Worm (Caenorhabditis elegans): ENCODE data around the gene glb-5.

DNA sequence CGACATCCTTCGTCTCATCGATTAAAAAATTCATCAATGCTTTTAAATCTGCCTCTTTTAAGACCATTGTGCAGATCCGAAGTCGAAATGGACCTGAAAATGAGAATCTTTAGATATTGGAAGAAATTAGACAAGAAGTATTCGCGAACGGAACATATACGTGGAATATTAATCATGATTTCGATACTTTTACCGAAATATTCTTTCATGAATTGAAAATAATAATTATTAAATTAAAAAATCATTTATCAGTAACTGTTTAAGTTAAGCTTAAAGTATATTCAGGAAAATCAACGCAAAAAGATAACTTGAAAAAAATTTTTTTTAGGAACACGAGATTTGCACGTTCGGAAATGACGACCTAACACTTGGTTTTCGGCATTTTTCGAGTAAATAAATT, 42.6 kb downstream of the glb-5 start, which contains the start of gene CD4.8:
- TF ChIP-seq C04F5.9 (tag; optimal IDR thresholded peaks at IDR 0.05): no peak
- TF ChIP-seq ceh-88 (GFP tag; IDR thresholded peaks at IDR 0.05): no peak
- no peak for TF ChIP-seq rnt-1 (tag; optimal IDR thresholded peaks at IDR 0.05)
- no peak for TF ChIP-seq nhr-76 (tag; optimal IDR thresholded peaks at IDR 0.05)
- no peak for TF ChIP-seq dpl-1 (GFP tag; optimal IDR thresholded peaks at IDR 0.05)
- no peak for TF ChIP-seq snpc-4 (tag; optimal IDR thresholded peaks at IDR 0.05)
